Fruit fly (Drosophila melanogaster): ENCODE measurements around the gene CG13101.

- TF ChIP-seq psq (optimal IDR thresholded peaks at IDR 0.05) (no peak), CG8478 (optimal IDR thresholded peaks at IDR 0.05) (no peak), pan (optimal IDR thresholded peaks at IDR 0.05) (no peak), EcR (GFP tag; optimal IDR thresholded peaks at IDR 0.05) (no peak), Dll (optimal IDR thresholded peaks at IDR 0.05) (no peak), usp (GFP tag; optimal IDR thresholded peaks at IDR 0.05) (no peak)
Measured at dm6 chr2L:8974506-8974905, 10.2 kb downstream of the CG13101 start.
